Worm (Caenorhabditis elegans): ENCODE measurements around the gene ucr-2.3.

ce11 chrIII:834443-834815, 45.2 kb upstream of the ucr-2.3 start:
- TF ChIP-seq nhr-237 (tag; optimal IDR thresholded peaks at IDR 0.05) (no peak), unc-62 (GFP tag; optimal IDR thresholded peaks at IDR 0.05) (no peak), nhr-12 (tag; optimal IDR thresholded peaks at IDR 0.05) (no peak), elt-1 (tag; optimal IDR thresholded peaks at IDR 0.05; ENCODE audit: borderline replicate concordance, insufficient read depth) (no peak), nhr-76 (tag; optimal IDR thresholded peaks at IDR 0.05) (no peak), unc-120 (tag; optimal IDR thresholded peaks at IDR 0.05; ENCODE audit: poor library complexity, severe bottlenecking) (no peak)

Data from whole organism, mixed stage, embryonic.